Worm (Caenorhabditis elegans): ENCODE measurements around the gene T22G5.1.

- TF ChIP-seq nhr-237 (tag; optimal IDR thresholded peaks at IDR 0.05) (no peak), nhr-12 (tag; optimal IDR thresholded peaks at IDR 0.05) (no peak), R02D3.7 (tag; optimal IDR thresholded peaks at IDR 0.05) (no peak)
These were observed 26.5 kb upstream of the T22G5.1 start, which contains the start of gene hpx-2 for ce11 chrV:13850170-13850569.
